Worm (Caenorhabditis elegans) whole organism, late embryonic: ENCODE measurements around the gene tmem-135.

Experiments
- C38D4.7 ChIP-seq: fragments of 200-800 bp; sonication (Bioruptor generic); optimal IDR thresholded peaks from 2 replicates; lab custom pipeline; 2018; ENCODE audit warnings: mild to moderate bottlenecking, missing genetic modification characterization, moderate library complexity, missing compliant biosample characterization
- F13H6.1 ChIP-seq: sonication (generic microtip); optimal IDR thresholded peaks from 2 replicates; lab custom pipeline; 2016; ENCODE audit warnings: missing genetic modification characterization, missing compliant biosample characterization
- K09A11.1 ChIP-seq: sonication (generic microtip); optimal IDR thresholded peaks from 2 replicates; lab custom pipeline; 2017; ENCODE audit warnings: antibody characterized with exemption, mild to moderate bottlenecking, missing genetic modification characterization, missing compliant biosample characterization; ENCODE audit not compliant: insufficient read depth
- ceh-14 ChIP-seq: sonication (generic microtip); optimal IDR thresholded peaks from 2 replicates; lab custom pipeline; 2016; ENCODE audit warnings: missing genotype, missing genetic modification characterization, missing compliant biosample characterization
- ceh-2 ChIP-seq: sonication (generic microtip); optimal IDR thresholded peaks from 2 replicates; lab custom pipeline; 2016; ENCODE audit warnings: missing genotype, missing genetic modification characterization, missing compliant biosample characterization
- ceh-34 ChIP-seq: sonication (generic microtip); optimal IDR thresholded peaks from 2 replicates; lab custom pipeline; 2016; ENCODE audit warnings: mild to moderate bottlenecking, missing genetic modification characterization, missing compliant biosample characterization
- ceh-6 ChIP-seq: fragments of 200-800 bp; sonication (Bioruptor generic); optimal IDR thresholded peaks from 2 replicates; lab custom pipeline; 2018; ENCODE audit warnings: mild to moderate bottlenecking, missing genetic modification characterization, missing compliant biosample characterization
- ceh-9 ChIP-seq: sonication (generic microtip); optimal IDR thresholded peaks from 2 replicates; lab custom pipeline; 2016; ENCODE audit warnings: mild to moderate bottlenecking, missing genetic modification characterization, inconsistent platforms, missing compliant biosample characterization
- che-1 ChIP-seq: sonication (generic microtip); optimal IDR thresholded peaks from 2 replicates; lab custom pipeline; 2016; ENCODE audit warnings: mild to moderate bottlenecking, missing genetic modification characterization, missing compliant biosample characterization
- dmd-4 ChIP-seq: sonication (generic microtip); optimal IDR thresholded peaks from 2 replicates; lab custom pipeline; 2016; ENCODE audit warnings: borderline replicate concordance, missing genetic modification characterization, missing compliant biosample characterization
- dve-1 ChIP-seq: sonication (generic microtip); optimal IDR thresholded peaks from 2 replicates; lab custom pipeline; 2017; ENCODE audit warnings: antibody characterized with exemption, mild to moderate bottlenecking, missing genetic modification characterization, missing compliant biosample characterization
- elt-2 ChIP-seq: sonication (generic microtip); optimal IDR thresholded peaks from 2 replicates; lab custom pipeline; 2016; ENCODE audit warnings: missing genetic modification reagents, missing genetic modification characterization, missing compliant biosample characterization
- eyg-1 ChIP-seq: sonication (generic microtip); optimal IDR thresholded peaks from 2 replicates; lab custom pipeline; 2016; ENCODE audit warnings: missing genotype, missing genetic modification characterization, missing compliant biosample characterization
- fkh-10 ChIP-seq: fragments of 150-350 bp; optimal IDR thresholded peaks from 2 replicates; lab custom pipeline; 2014; ENCODE audit warnings: missing biosample characterization, missing genetic modification reagents, missing genetic modification characterization
- fkh-6 ChIP-seq: sonication (generic microtip); optimal IDR thresholded peaks from 2 replicates; lab custom pipeline; 2016; ENCODE audit warnings: missing genetic modification characterization, missing compliant biosample characterization
- gmeb-2 ChIP-seq: sonication (generic microtip); optimal IDR thresholded peaks from 2 replicates; lab custom pipeline; 2016; ENCODE audit warnings: missing genetic modification characterization, inconsistent platforms, missing compliant biosample characterization
- hlh-13 ChIP-seq: fragments of 200-800 bp; sonication (Bioruptor generic); optimal IDR thresholded peaks from 2 replicates; lab custom pipeline; 2018; ENCODE audit warnings: mild to moderate bottlenecking, missing genetic modification characterization, missing compliant biosample characterization
- hlh-30 ChIP-seq: sonication (generic microtip); optimal IDR thresholded peaks from 2 replicates; lab custom pipeline; 2017; ENCODE audit warnings: antibody characterized with exemption, missing genetic modification characterization, missing compliant biosample characterization; ENCODE audit not compliant: insufficient read depth
- hlh-6 ChIP-seq: sonication (generic microtip); optimal IDR thresholded peaks from 2 replicates; lab custom pipeline; 2016; ENCODE audit warnings: missing genotype, missing genetic modification characterization, missing compliant biosample characterization
- hlh-8 ChIP-seq: sonication (generic microtip); optimal IDR thresholded peaks from 2 replicates; lab custom pipeline; 2016; ENCODE audit warnings: missing genotype, missing genetic modification characterization, missing compliant biosample characterization
- nhr-11 ChIP-seq: fragments of 150-350 bp; optimal IDR thresholded peaks from 2 replicates; lab custom pipeline; 2014; ENCODE audit warnings: missing biosample characterization, missing genetic modification characterization
- nhr-232 ChIP-seq: sonication (generic microtip); optimal IDR thresholded peaks from 2 replicates; lab custom pipeline; 2016; ENCODE audit warnings: missing genetic modification characterization, missing compliant biosample characterization
- pha-2 ChIP-seq: sonication (generic microtip); optimal IDR thresholded peaks from 2 replicates; lab custom pipeline; 2017; ENCODE audit warnings: mild to moderate bottlenecking, missing genetic modification characterization, missing compliant biosample characterization
- pha-4 ChIP-seq: fragments of 150-350 bp; optimal IDR thresholded peaks from 2 replicates; lab custom pipeline; 2018; ENCODE audit warnings: missing biosample characterization, missing genetic modification reagents, missing genetic modification characterization
- pros-1 ChIP-seq: fragments of 150-350 bp; optimal IDR thresholded peaks from 2 replicates; lab custom pipeline; 2014; ENCODE audit warnings: missing biosample characterization, missing genetic modification reagents, missing genetic modification characterization
- ref-2 ChIP-seq: sonication (generic microtip); optimal IDR thresholded peaks from 2 replicates; lab custom pipeline; 2016; ENCODE audit warnings: missing genetic modification characterization, missing compliant biosample characterization
- rnt-1 ChIP-seq: sonication (generic microtip); optimal IDR thresholded peaks from 2 replicates; lab custom pipeline; 2016; ENCODE audit warnings: missing genetic modification characterization, missing compliant biosample characterization
- sdc-2 ChIP-seq: sonication (generic microtip); optimal IDR thresholded peaks from 2 replicates; lab custom pipeline; 2016; ENCODE audit warnings: missing genotype, missing genetic modification characterization, missing compliant biosample characterization
- tbx-2 ChIP-seq: sonication (generic microtip); optimal IDR thresholded peaks from 2 replicates; lab custom pipeline; 2016; ENCODE audit warnings: missing genetic modification characterization, missing compliant biosample characterization
- ttx-3 ChIP-seq: sonication (generic microtip); optimal IDR thresholded peaks from 2 replicates; lab custom pipeline; 2016; ENCODE audit warnings: missing genetic modification reagents, missing genetic modification characterization, missing compliant biosample characterization
- unc-3 ChIP-seq, 2 experiments: fragments of 200-800 bp in 1 of 2; sonication (Bioruptor generic) in 1 of 2; sonication (generic microtip) in 1 of 2; conservative IDR thresholded peaks in 1 of 2; optimal IDR thresholded peaks in 1 of 2; 2 replicates each; pipeline versions ENCODE4 v1.3.6 to Lab custom; 2016 to 2022; ENCODE audit warnings: missing compliant biosample characterization in 2 of 2, missing genetic modification characterization in 2 of 2, missing genetic modification reagents in 1 of 2
- unc-42 ChIP-seq: sonication (generic microtip); optimal IDR thresholded peaks from 2 replicates; lab custom pipeline; 2016; ENCODE audit warnings: missing genotype, missing genetic modification characterization, missing compliant biosample characterization
- unc-86 ChIP-seq: sonication (generic microtip); optimal IDR thresholded peaks from 2 replicates; lab custom pipeline; 2016; ENCODE audit warnings: missing genetic modification characterization, missing compliant biosample characterization

Gene tmem-135

ce11 chrX:4649097-4649496 is 24.4 kb upstream of the tmem-135 start, which contains the start of gene ent-5:
Gene ent-5 (minus strand): TSS chrX:4649197.
- TF ChIP-seq ceh-9 (tag; lab: Kevin White, UChicago) = no peak
- no peak for TF ChIP-seq ceh-2 (tag; lab: Kevin White, UChicago)
- TF ChIP-seq unc-42 (tag; lab: Kevin White, UChicago) = no peak
- TF ChIP-seq dmd-4 (tag; lab: Kevin White, UChicago) = no peak
- no peak for TF ChIP-seq C38D4.7 (GFP tag; lab: Kevin White, UChicago)
- no peak for TF ChIP-seq sdc-2 (tag; lab: Kevin White, UChicago)
- TF ChIP-seq hlh-13 (GFP tag; lab: Kevin White, UChicago) = no peak

ce11 chrX:4651428-4651827 is 22.1 kb upstream of the tmem-135 start:
- TF ChIP-seq ceh-6 (GFP tag; lab: Kevin White, UChicago) (no peak), pha-4 (no peak), unc-86 (tag; lab: Kevin White, UChicago) (no peak), hlh-6 (no peak), che-1 (no peak)

ce11 chrX:4652950-4653349 is 20.6 kb upstream of the tmem-135 start:
- TF ChIP-seq elt-2 (tag; lab: Kevin White, UChicago) (no peak), unc-42 (tag; lab: Kevin White, UChicago) (peak; percentile 2), pros-1 (tag; lab: Kevin White, UChicago) (no peak)

- no peak for TF ChIP-seq unc-42 (tag; lab: Kevin White, UChicago)
- no peak for TF ChIP-seq ttx-3 (tag; lab: Kevin White, UChicago)
- no peak for TF ChIP-seq fkh-6 (tag; lab: Kevin White, UChicago)
- no peak for TF ChIP-seq fkh-10 (GFP tag; lab: Kevin White, UChicago)
- no peak for TF ChIP-seq eyg-1 (tag; lab: Kevin White, UChicago)
- TF ChIP-seq K09A11.1 = no peak
- TF ChIP-seq ceh-2 (tag; lab: Kevin White, UChicago) = no peak
- TF ChIP-seq elt-2 (tag; lab: Kevin White, UChicago) = no peak
- no peak for TF ChIP-seq hlh-8
- no peak for TF ChIP-seq F13H6.1 (tag; lab: Kevin White, UChicago)
- TF ChIP-seq ceh-14 (tag; lab: Kevin White, UChicago) = no peak
Observed at ce11 chrX:4654057-4654456, 19.4 kb upstream of the tmem-135 start, which contains the start of gene ceh-1. Gene ceh-1 (minus strand): TSS chrX:4654157.

ce11 chrX:4657577-4657976 is 15.9 kb upstream of the tmem-135 start:
- TF ChIP-seq tbx-2 (tag; lab: Kevin White, UChicago) = no peak
- TF ChIP-seq nhr-232 (tag; lab: Kevin White, UChicago) = no peak
- TF ChIP-seq gmeb-2 (tag; lab: Kevin White, UChicago) = no peak
- TF ChIP-seq unc-86 (tag; lab: Kevin White, UChicago) = no peak
- no peak for TF ChIP-seq ttx-3 (tag; lab: Kevin White, UChicago)
- TF ChIP-seq hlh-13 (GFP tag; lab: Kevin White, UChicago) = no peak
- no peak for TF ChIP-seq ceh-9 (tag; lab: Kevin White, UChicago)
- TF ChIP-seq unc-3 (GFP tag; conservative IDR thresholded peaks at IDR 0.05; lab: Robert Waterston, UW) = no peak
- no peak for TF ChIP-seq unc-3 (tag; optimal IDR thresholded peaks at IDR 0.05; lab: Kevin White, UChicago)
- no peak for TF ChIP-seq pha-2 (tag; lab: Kevin White, UChicago)
- TF ChIP-seq sdc-2 (tag; lab: Kevin White, UChicago) = no peak
- no peak for TF ChIP-seq eyg-1 (tag; lab: Kevin White, UChicago)
- no peak for TF ChIP-seq hlh-30
- TF ChIP-seq dve-1 (tag; lab: Kevin White, UChicago) = no peak
- no peak for TF ChIP-seq rnt-1 (tag; lab: Kevin White, UChicago)
- no peak for TF ChIP-seq ceh-34 (tag; lab: Kevin White, UChicago)
- TF ChIP-seq hlh-6 = no peak
- TF ChIP-seq ref-2 = no peak
- TF ChIP-seq nhr-11 = no peak
